Worm (Caenorhabditis elegans) whole organism, late embryonic: ENCODE measurements around the gene Y39A3A.4.

Experiments
- fax-1 ChIP-seq: sonication (generic microtip); optimal IDR thresholded peaks from 2 replicates; lab custom pipeline; 2016; ENCODE audit warnings: missing genotype, missing genetic modification characterization, missing compliant biosample characterization
- nhr-11 ChIP-seq: fragments of 150-350 bp; optimal IDR thresholded peaks from 2 replicates; lab custom pipeline; 2014; ENCODE audit warnings: missing biosample characterization, missing genetic modification characterization
- unc-3 ChIP-seq, 2 experiments: fragments of 200-800 bp in 1 of 2; sonication (Bioruptor generic) in 1 of 2; sonication (generic microtip) in 1 of 2; conservative IDR thresholded peaks in 1 of 2; optimal IDR thresholded peaks in 1 of 2; 2 replicates each; pipeline versions ENCODE4 v1.3.6 to Lab custom; 2016 to 2022; ENCODE audit warnings: missing compliant biosample characterization in 2 of 2, missing genetic modification characterization in 2 of 2, missing genetic modification reagents in 1 of 2

DNA sequence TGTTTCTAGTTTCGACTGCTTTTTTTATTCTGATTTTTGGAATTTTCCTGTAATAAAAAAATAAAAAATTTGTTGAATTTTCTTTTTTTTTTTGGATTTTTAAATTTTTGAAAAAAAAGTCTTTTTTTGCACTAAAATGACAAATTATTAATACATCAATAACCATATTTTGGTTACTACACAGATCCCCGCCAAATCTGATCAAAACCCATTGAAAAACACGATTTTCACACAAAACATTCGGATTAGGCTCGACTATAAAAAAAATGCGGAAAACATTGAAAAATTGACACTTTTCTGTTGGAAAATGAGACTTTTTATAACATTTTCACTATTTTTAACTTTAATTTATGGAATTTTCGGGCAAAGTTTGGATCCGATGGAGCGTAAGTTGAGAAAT, 33.9 kb upstream of the Y39A3A.4 start, which contains the start of gene Y48G9A.7:
- TF ChIP-seq fax-1 (tag; lab: Kevin White, UChicago) (no peak), unc-3 (GFP tag; conservative IDR thresholded peaks at IDR 0.05; lab: Robert Waterston, UW) (no peak), unc-3 (tag; optimal IDR thresholded peaks at IDR 0.05; lab: Kevin White, UChicago) (no peak), nhr-11 (tag; lab: Kevin White, UChicago) (no peak)
